Fruit fly (Drosophila melanogaster) whole organism, embryonic: ENCODE measurements around the gene IntS9.

ENCODE experiments used
- Atf-2 ChIP-seq: fragments of 200-800 bp; sonication (Bioruptor generic); optimal IDR thresholded peaks from 2 replicates; lab custom pipeline; 2016; ENCODE audit warnings: missing biosample characterization, missing genetic modification characterization
- BtbVII ChIP-seq: fragments of 200-800 bp; sonication (Bioruptor generic); optimal IDR thresholded peaks from 3 replicates; lab custom pipeline; 2017; ENCODE audit warnings: missing biosample characterization, mild to moderate bottlenecking, missing genetic modification characterization
- CG10147 ChIP-seq: fragments of 200-800 bp; sonication (Bioruptor generic); optimal IDR thresholded peaks from 2 replicates; lab custom pipeline; 2019; ENCODE audit warnings: missing biosample characterization, mild to moderate bottlenecking, missing genetic modification characterization, moderate library complexity
- CG10209 ChIP-seq: fragments of 200-800 bp; sonication (Bioruptor generic); optimal IDR thresholded peaks from 3 replicates; lab custom pipeline; 2017; ENCODE audit warnings: missing biosample characterization, mild to moderate bottlenecking, missing genetic modification characterization, missing genetic modification reagents
- CG10654 ChIP-seq: fragments of 200-800 bp; sonication (Bioruptor generic); optimal IDR thresholded peaks from 2 replicates; lab custom pipeline; 2016; ENCODE audit warnings: missing biosample characterization, missing genetic modification characterization
- CG11085 ChIP-seq: fragments of 200-800 bp; sonication (Bioruptor generic); IDR thresholded peaks from 2 replicates; pipeline ENCODE4 v1.3.6; 2022; ENCODE audit warnings: missing biosample characterization, missing genetic modification characterization
- CG11560 ChIP-seq: fragments of 200-800 bp; sonication (Bioruptor generic); IDR thresholded peaks from 3 replicates; pipeline ENCODE4 v1.3.6; 2022; ENCODE audit warnings: missing biosample characterization, missing genetic modification characterization
- CG13287 ChIP-seq: fragments of 200-800 bp; sonication (Bioruptor generic); IDR thresholded peaks from 2 replicates; pipeline ENCODE4 v1.3.6; 2022; ENCODE audit warnings: missing biosample characterization, missing genetic modification characterization; ENCODE audit not compliant: partially characterized antibody
- CG14441 ChIP-seq: fragments of 200-800 bp; sonication (Bioruptor generic); IDR thresholded peaks from 2 replicates; pipeline ENCODE4 v1.3.6; 2022; ENCODE audit warnings: missing biosample characterization, missing genetic modification characterization
- CG14710 ChIP-seq: fragments of 200-800 bp; sonication (Bioruptor generic); optimal IDR thresholded peaks from 3 replicates; lab custom pipeline; 2019; ENCODE audit warnings: missing biosample characterization, mild to moderate bottlenecking, missing genetic modification characterization, moderate library complexity
- CG15073 ChIP-seq: fragments of 200-800 bp; sonication (Bioruptor generic); optimal IDR thresholded peaks from 2 replicates; lab custom pipeline; 2016; ENCODE audit warnings: missing biosample characterization, missing genetic modification characterization
- CG15269 ChIP-seq: fragments of 200-800 bp; sonication (Bioruptor generic); optimal IDR thresholded peaks from 2 replicates; lab custom pipeline; 2018; ENCODE audit warnings: missing biosample characterization, mild to moderate bottlenecking, missing genetic modification characterization, moderate library complexity
- CG1647 ChIP-seq: fragments of 200-800 bp; sonication (Bioruptor generic); optimal IDR thresholded peaks from 3 replicates; lab custom pipeline; 2016; ENCODE audit warnings: missing biosample characterization, missing genetic modification characterization
- CG17912 ChIP-seq: fragments of 200-800 bp; sonication (Bioruptor generic); optimal IDR thresholded peaks from 2 replicates; lab custom pipeline; 2018; ENCODE audit warnings: missing biosample characterization, mild to moderate bottlenecking, missing genetic modification characterization
- CG18476 ChIP-seq: fragments of 200-800 bp; sonication (Bioruptor generic); optimal IDR thresholded peaks from 2 replicates; lab custom pipeline; 2016; ENCODE audit warnings: missing biosample characterization, mild to moderate bottlenecking, missing genetic modification characterization
- CG18599 ChIP-seq: fragments of 200-800 bp; sonication (Bioruptor generic); optimal IDR thresholded peaks from 3 replicates; lab custom pipeline; 2017; ENCODE audit warnings: missing biosample characterization, missing genetic modification characterization, mild to moderate bottlenecking, moderate library complexity, missing genetic modification reagents
- CG2678 ChIP-seq: fragments of 200-800 bp; sonication (Bioruptor generic); optimal IDR thresholded peaks from 3 replicates; lab custom pipeline; 2019; ENCODE audit warnings: missing biosample characterization, mild to moderate bottlenecking, missing genetic modification characterization, moderate library complexity
- CG2875 ChIP-seq: fragments of 200-800 bp; sonication (Bioruptor generic); optimal IDR thresholded peaks from 2 replicates; lab custom pipeline; 2017; ENCODE audit warnings: missing biosample characterization, mild to moderate bottlenecking, missing genetic modification characterization, missing genetic modification reagents
- CG30020 ChIP-seq: fragments of 200-800 bp; optimal IDR thresholded peaks from 2 replicates; lab custom pipeline; 2019; ENCODE audit warnings: missing biosample characterization, mild to moderate bottlenecking, missing genetic modification characterization, moderate library complexity
- CG30403 ChIP-seq: fragments of 200-800 bp; sonication (Bioruptor generic); optimal IDR thresholded peaks from 3 replicates; lab custom pipeline; 2016; ENCODE audit warnings: missing biosample characterization, missing genetic modification characterization
- CG31441 ChIP-seq: fragments of 200-800 bp; sonication (Bioruptor generic); IDR thresholded peaks from 2 replicates; pipeline ENCODE4 v1.3.6; 2022; ENCODE audit warnings: missing biosample characterization, missing genetic modification characterization
- CG34422 ChIP-seq: fragments of 200-800 bp; sonication (Bioruptor generic); IDR thresholded peaks from 3 replicates; pipeline ENCODE4 v1.3.6; 2022; ENCODE audit warnings: missing biosample characterization, missing genetic modification characterization
- CG4282 ChIP-seq: fragments of 200-800 bp; sonication (Bioruptor generic); optimal IDR thresholded peaks from 2 replicates; lab custom pipeline; 2016; ENCODE audit warnings: missing biosample characterization, missing genetic modification characterization
- CG4820 ChIP-seq: fragments of 200-800 bp; sonication (Bioruptor generic); optimal IDR thresholded peaks from 3 replicates; lab custom pipeline; 2016; ENCODE audit warnings: missing biosample characterization, missing genetic modification characterization
- CG4854 ChIP-seq: fragments of 200-800 bp; sonication (Bioruptor generic); optimal IDR thresholded peaks from 2 replicates; lab custom pipeline; 2016; ENCODE audit warnings: missing biosample characterization, missing genetic modification characterization, inconsistent platforms
- CG6791 ChIP-seq: fragments of 200-800 bp; sonication (Bioruptor generic); IDR thresholded peaks from 3 replicates; pipeline ENCODE4 v1.3.6; 2022; ENCODE audit warnings: missing biosample characterization, missing genetic modification characterization; ENCODE audit not compliant: partially characterized antibody
- CG7556 ChIP-seq: fragments of 200-800 bp; sonication (Bioruptor generic); optimal IDR thresholded peaks from 2 replicates; lab custom pipeline; 2017; ENCODE audit warnings: missing biosample characterization, mild to moderate bottlenecking, missing genetic modification characterization
- CG7928 ChIP-seq: fragments of 200-800 bp; sonication (Bioruptor generic); optimal IDR thresholded peaks from 2 replicates; lab custom pipeline; 2017; ENCODE audit warnings: missing biosample characterization, mild to moderate bottlenecking, missing genetic modification characterization
- Dad ChIP-seq: fragments of 200-800 bp; sonication (Bioruptor generic); optimal IDR thresholded peaks from 3 replicates; lab custom pipeline; 2016; ENCODE audit warnings: missing biosample characterization, missing genetic modification characterization
- Dref ChIP-seq: fragments of 200-800 bp; sonication (Bioruptor generic); IDR thresholded peaks from 2 replicates; pipeline ENCODE4 v1.3.6; 2022; ENCODE audit warnings: missing biosample characterization, missing genetic modification characterization
- GATAe ChIP-seq: fragments of 200-800 bp; sonication (Bioruptor generic); conservative IDR thresholded peaks from 2 replicates; pipeline ENCODE4 v1.3.6; 2022; ENCODE audit warnings: missing biosample characterization, missing genetic modification characterization
- Gug ChIP-seq: fragments of 200-800 bp; sonication (Bioruptor generic); IDR thresholded peaks from 4 replicates; pipeline ENCODE4 v1.3.6; 2022; ENCODE audit warnings: missing biosample characterization, missing genetic modification characterization
- HLH54F ChIP-seq: fragments of 200-800 bp; sonication (Bioruptor generic); optimal IDR thresholded peaks from 3 replicates; lab custom pipeline; 2016; ENCODE audit warnings: missing biosample characterization, missing genetic modification characterization
- HmgD ChIP-seq: fragments of 200-800 bp; sonication (Bioruptor generic); optimal IDR thresholded peaks from 3 replicates; lab custom pipeline; 2016; ENCODE audit warnings: missing biosample characterization, missing genetic modification characterization
- Hmx ChIP-seq: fragments of 200-800 bp; sonication (Bioruptor generic); optimal IDR thresholded peaks from 2 replicates; lab custom pipeline; 2016; ENCODE audit warnings: missing biosample characterization, missing genetic modification characterization
- MESR4 ChIP-seq: fragments of 200-800 bp; sonication (Bioruptor generic); optimal IDR thresholded peaks from 2 replicates; lab custom pipeline; 2018; ENCODE audit warnings: missing biosample characterization, mild to moderate bottlenecking, missing genetic modification characterization, moderate library complexity
- Mes4 ChIP-seq: fragments of 200-800 bp; sonication (Bioruptor generic); optimal IDR thresholded peaks from 2 replicates; lab custom pipeline; 2016; ENCODE audit warnings: missing biosample characterization, missing genetic modification characterization
- NK7.1 ChIP-seq: fragments of 200-800 bp; sonication (Bioruptor generic); optimal IDR thresholded peaks from 3 replicates; lab custom pipeline; 2016; ENCODE audit warnings: missing biosample characterization, missing genetic modification characterization
- Rfx ChIP-seq: fragments of 200-800 bp; sonication (Bioruptor generic); IDR thresholded peaks from 2 replicates; pipeline ENCODE4 v1.3.6; 2022; ENCODE audit warnings: missing biosample characterization, missing genetic modification characterization
- bowl ChIP-seq: fragments of 200-800 bp; sonication (Bioruptor generic); IDR thresholded peaks from 2 replicates; pipeline ENCODE4 v1.3.6; 2022; ENCODE audit warnings: missing biosample characterization, missing genetic modification characterization
- corto ChIP-seq: fragments of 200-800 bp; sonication (Bioruptor generic); optimal IDR thresholded peaks from 2 replicates; lab custom pipeline; 2016; ENCODE audit warnings: missing biosample characterization, mild to moderate bottlenecking, missing genetic modification characterization, moderate library complexity
- crol ChIP-seq: fragments of 200-800 bp; sonication (Bioruptor generic); IDR thresholded peaks from 2 replicates; pipeline ENCODE4 v1.3.6; 2022; ENCODE audit warnings: missing biosample characterization, missing genetic modification characterization
- en ChIP-seq: fragments of 200-800 bp; sonication (Bioruptor generic); optimal IDR thresholded peaks from 2 replicates; lab custom pipeline; 2016; ENCODE audit warnings: missing biosample characterization, missing genetic modification characterization
- fd3F ChIP-seq: fragments of 200-800 bp; sonication (Bioruptor generic); optimal IDR thresholded peaks from 2 replicates; lab custom pipeline; 2018; ENCODE audit warnings: missing biosample characterization, mild to moderate bottlenecking, missing genetic modification characterization, moderate library complexity
- fu2 ChIP-seq: fragments of 200-800 bp; sonication (Bioruptor generic); optimal IDR thresholded peaks from 2 replicates; lab custom pipeline; 2016; ENCODE audit warnings: missing biosample characterization, missing genetic modification characterization
- gcm2 ChIP-seq: fragments of 200-800 bp; sonication (Bioruptor generic); optimal IDR thresholded peaks from 2 replicates; lab custom pipeline; 2016; ENCODE audit warnings: missing biosample characterization, missing genetic modification characterization
- odd ChIP-seq: fragments of 200-800 bp; sonication (Bioruptor generic); optimal IDR thresholded peaks from 2 replicates; lab custom pipeline; 2017; ENCODE audit warnings: missing biosample characterization, mild to moderate bottlenecking, missing genetic modification characterization
- ro ChIP-seq: fragments of 200-800 bp; sonication (Bioruptor generic); IDR thresholded peaks from 2 replicates; pipeline ENCODE4 v1.3.6; 2022; ENCODE audit warnings: missing biosample characterization, missing genetic modification characterization
- run ChIP-seq: fragments of 200-800 bp; sonication (Bioruptor generic); optimal IDR thresholded peaks from 3 replicates; lab custom pipeline; 2018; ENCODE audit warnings: missing biosample characterization, mild to moderate bottlenecking, missing genetic modification characterization
- shn ChIP-seq: fragments of 200-800 bp; sonication (Bioruptor generic); optimal IDR thresholded peaks from 3 replicates; lab custom pipeline; 2016; ENCODE audit warnings: missing biosample characterization, missing genetic modification characterization

The IntS9 gene

DNA sequence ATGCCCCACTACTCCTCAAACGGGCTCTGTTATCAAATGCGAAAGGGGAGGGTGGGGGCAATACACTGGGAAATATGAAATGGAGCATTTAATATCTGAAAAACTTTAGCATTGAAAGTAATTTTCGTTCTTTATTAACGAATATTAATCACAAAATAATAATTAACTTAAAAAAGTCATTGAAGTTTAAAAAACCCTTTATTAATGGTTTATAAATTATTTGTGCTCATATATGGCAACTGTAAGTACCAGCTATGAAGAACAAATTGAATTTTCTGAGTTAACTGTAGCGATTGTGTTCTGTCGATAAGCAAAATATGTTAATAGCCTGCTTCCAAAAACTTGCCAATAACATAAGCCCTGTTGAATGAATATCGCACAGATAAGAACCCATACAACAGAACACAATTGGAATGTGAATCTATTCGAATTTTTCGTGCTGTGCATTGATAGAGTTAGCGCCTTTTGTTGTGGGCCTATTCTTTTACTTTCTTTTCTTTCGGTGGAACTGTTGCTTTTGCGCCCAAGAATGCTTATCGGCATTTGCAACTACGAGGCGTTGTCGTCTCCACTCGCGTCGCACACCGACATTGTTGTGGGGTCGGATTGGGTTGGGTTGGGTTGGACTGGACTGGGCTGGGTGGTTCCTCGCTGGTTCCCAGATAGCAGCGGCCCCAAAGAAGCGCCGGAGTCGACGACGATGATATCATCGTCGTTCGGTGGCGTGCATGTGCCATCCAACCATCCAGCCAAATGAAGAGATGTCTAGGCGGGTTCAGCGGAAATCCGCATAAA is 44.4 kb downstream of the IntS9 start (continued):
- no peak for TF ChIP-seq CG10147 (GFP tag; lab: Kevin White, UChicago)
- peak; percentile 5 for TF ChIP-seq CG10654
- no peak for TF ChIP-seq CG15073 (GFP tag; lab: Kevin White, UChicago)
- TF ChIP-seq corto = no peak
- TF ChIP-seq CG30020 (tag; lab: Kevin White, UChicago) = no peak
- peak; percentile 20 for TF ChIP-seq Atf-2
- TF ChIP-seq fu2 (GFP tag; lab: Kevin White, UChicago) = no peak
- TF ChIP-seq crol (GFP tag; lab: Robert Waterston, UW) = peak; percentile 78
- peak; percentile 29 for TF ChIP-seq CG4820 (GFP tag; lab: Kevin White, UChicago)
- no peak for TF ChIP-seq MESR4 (GFP tag; lab: Kevin White, UChicago)
- no peak for TF ChIP-seq Gug (GFP tag; lab: Robert Waterston, UW)
- peak; percentile 13 for TF ChIP-seq CG2875 (GFP tag; lab: Kevin White, UChicago)
- TF ChIP-seq HmgD (GFP tag; lab: Kevin White, UChicago) = no peak
- no peak for TF ChIP-seq CG1647 (GFP tag; lab: Kevin White, UChicago)
- TF ChIP-seq Hmx (GFP tag; lab: Kevin White, UChicago) = no peak
- TF ChIP-seq GATAe = no peak
- no peak for TF ChIP-seq CG34422 (GFP tag; lab: Robert Waterston, UW)
- peak; percentile 71 for TF ChIP-seq CG14710 (tag; lab: Kevin White, UChicago)
- no peak for TF ChIP-seq Dref
- peak; percentile 24 for TF ChIP-seq HLH54F (GFP tag; lab: Kevin White, UChicago)
- peak; percentile 39; the same call in 1 of the 2 replicates for TF ChIP-seq Rfx
- TF ChIP-seq Dad (GFP tag; lab: Kevin White, UChicago) = no peak
- no peak for TF ChIP-seq en (GFP tag; lab: Kevin White, UChicago)
- no peak for TF ChIP-seq NK7.1 (GFP tag; lab: Kevin White, UChicago)
- no peak for TF ChIP-seq ro
- TF ChIP-seq run = no peak
- TF ChIP-seq odd (GFP tag; lab: Kevin White, UChicago) = peak; percentile 54
- peak; percentile 42 for TF ChIP-seq CG18599 (GFP tag; lab: Kevin White, UChicago)
- no peak for TF ChIP-seq CG6791 (GFP tag; lab: Robert Waterston, UW)
- TF ChIP-seq fd3F (GFP tag; lab: Kevin White, UChicago) = no peak
- TF ChIP-seq CG11560 = no peak
- no peak for TF ChIP-seq Mes4
- TF ChIP-seq CG10209 (GFP tag; lab: Kevin White, UChicago) = peak; percentile 53
- no peak; the same call in 1 of the 2 replicates for TF ChIP-seq CG31441 (GFP tag; lab: Robert Waterston, UW)
- no peak for TF ChIP-seq bowl (GFP tag; lab: Robert Waterston, UW)
- no peak for TF ChIP-seq CG15269 (tag; lab: Kevin White, UChicago)
- TF ChIP-seq gcm2 (GFP tag; lab: Kevin White, UChicago) = no peak
- TF ChIP-seq CG7928 (GFP tag; lab: Kevin White, UChicago) = no peak
- no peak for TF ChIP-seq CG11085 (GFP tag; lab: Robert Waterston, UW)
- TF ChIP-seq CG14441 (GFP tag; lab: Robert Waterston, UW) = no peak
- no peak for TF ChIP-seq CG13287 (GFP tag; lab: Robert Waterston, UW)
- TF ChIP-seq CG4854 (GFP tag; lab: Kevin White, UChicago) = no peak
- peak; percentile 72 for TF ChIP-seq CG30403 (GFP tag; lab: Kevin White, UChicago)
- TF ChIP-seq CG18476 (GFP tag; lab: Kevin White, UChicago) = peak; percentile 21
- TF ChIP-seq CG4282 (GFP tag; lab: Kevin White, UChicago) = no peak
- TF ChIP-seq CG17912 (GFP tag; lab: Kevin White, UChicago) = no peak
- no peak for TF ChIP-seq BtbVII (GFP tag; lab: Kevin White, UChicago)
- TF ChIP-seq shn = peak; percentile 11
- no peak for TF ChIP-seq CG2678 (tag; lab: Kevin White, UChicago)
- TF ChIP-seq CG7556 = no peak
